Worm (Caenorhabditis elegans) whole organism, young adult: ENCODE results near the gene T21D12.14.

Source experiments
- F37B4.10 ChIP-seq: fragments of 200-800 bp; sonication (Bioruptor generic); IDR thresholded peaks from 2 replicates; pipeline ENCODE4 v1.3.6; 2022; ENCODE audit warnings: missing genetic modification characterization, missing compliant biosample characterization
- F49E8.2 ChIP-seq: sonication (generic microtip); optimal IDR thresholded peaks from 3 replicates; lab custom pipeline; 2017; ENCODE audit warnings: missing genetic modification characterization, mild to moderate bottlenecking, missing compliant biosample characterization, antibody characterized with exemption, moderate library complexity; ENCODE audit not compliant: insufficient read depth
- attf-5 ChIP-seq: fragments of 200-800 bp; sonication (Bioruptor generic); optimal IDR thresholded peaks from 2 replicates; lab custom pipeline; 2018; ENCODE audit warnings: mild to moderate bottlenecking, missing genetic modification characterization, missing compliant biosample characterization
- lin-54 ChIP-seq: fragments of 200-800 bp; sonication (Bioruptor generic); optimal IDR thresholded peaks from 2 replicates; lab custom pipeline; 2018; ENCODE audit warnings: mild to moderate bottlenecking, missing genetic modification characterization, missing compliant biosample characterization
- lsl-1 ChIP-seq: fragments of 200-800 bp; sonication (Bioruptor generic); optimal IDR thresholded peaks from 2 replicates; lab custom pipeline; 2018; ENCODE audit warnings: mild to moderate bottlenecking, missing genetic modification characterization, moderate library complexity, missing compliant biosample characterization
- mcd-1 ChIP-seq: fragments of 200-800 bp; sonication (Bioruptor generic); IDR thresholded peaks from 2 replicates; pipeline ENCODE4 v1.3.6; 2022; ENCODE audit warnings: missing genetic modification reagents, missing genetic modification characterization, missing compliant biosample characterization
- sdz-38 ChIP-seq: sonication (generic microtip); optimal IDR thresholded peaks from 2 replicates; lab custom pipeline; 2016; ENCODE audit warnings: missing genotype, missing genetic modification characterization, missing compliant biosample characterization
- snpc-1.3 ChIP-seq: sonication (generic microtip); optimal IDR thresholded peaks from 2 replicates; lab custom pipeline; 2017; ENCODE audit warnings: missing genetic modification characterization, mild to moderate bottlenecking, missing compliant biosample characterization, antibody characterized with exemption, moderate library complexity, missing genotype, missing genetic modification reagents; ENCODE audit not compliant: insufficient read depth

T21D12.14 gene

ce11 chrIV:244278-244677 is 43.6 kb downstream of the T21D12.14 start:
- TF ChIP-seq lsl-1 (peak; percentile 59), F49E8.2 (tag; lab: Kevin White, UChicago) (no peak)

- TF ChIP-seq snpc-1.3 (tag; lab: Kevin White, UChicago) (peak; percentile 2), lin-54 (peak; percentile 9), lsl-1 (peak; percentile 10), mcd-1 (GFP tag; lab: Robert Waterston, UW) (peak; percentile 53), sdz-38 (tag; lab: Kevin White, UChicago) (no peak), F37B4.10 (GFP tag; lab: Robert Waterston, UW) (no peak), attf-5 (GFP tag; lab: Kevin White, UChicago) (peak; percentile 15)
Observed at ce11 chrIV:240257-240754, 47.6 kb downstream of the T21D12.14 start, which contains the start of the genes fnta-1 and cogc-8. Gene fnta-1 (minus strand): TSS chrIV:240307. Gene cogc-8 (plus strand): TSS chrIV:240451.

- TF ChIP-seq sdz-38 (tag; lab: Kevin White, UChicago) (no peak), lsl-1 (peak; percentile 48)
Observed at ce11 chrIV:237350-237749, 50.6 kb downstream of the T21D12.14 start, which contains the start of gene ints-13. Gene ints-13 (minus strand): TSS chrIV:237450.
